Fruit fly (Drosophila melanogaster): ENCODE measurements around the gene Rhau.

Gene Rhau

dm6 chr2L:20734066-20734686 is 23.6 kb downstream of the Rhau start, which contains the start of gene TM9SF2 (continued):
- TF ChIP-seq psq (GFP tag; optimal IDR thresholded peaks at IDR 0.05) (no peak), Ets97D (GFP tag; optimal IDR thresholded peaks at IDR 0.05) (peak; percentile 17), MESR4 (GFP tag; optimal IDR thresholded peaks at IDR 0.05) (peak; percentile 66), CG4424 (GFP tag; optimal IDR thresholded peaks at IDR 0.05) (peak; percentile 7), Mes4 (GFP tag; optimal IDR thresholded peaks at IDR 0.05) (no peak), fru (optimal IDR thresholded peaks at IDR 0.05) (no peak), crol (GFP tag; IDR thresholded peaks at IDR 0.05) (no peak), eyg (GFP tag; optimal IDR thresholded peaks at IDR 0.05) (no peak), CG2116 (GFP tag; optimal IDR thresholded peaks at IDR 0.05) (no peak), CTCF (GFP tag; optimal IDR thresholded peaks at IDR 0.05) (no peak), gsb-n (tag; optimal IDR thresholded peaks at IDR 0.05) (no peak), zen (tag; optimal IDR thresholded peaks at IDR 0.05) (no peak), mirr (GFP tag; optimal IDR thresholded peaks at IDR 0.05) (no peak), CG11247 (GFP tag; IDR thresholded peaks at IDR 0.05) (0 out of 2 replicates have a peak, but pooled peaks have one; percentile 13), klu (GFP tag; IDR thresholded peaks at IDR 0.05) (no peak), Usf (GFP tag; optimal IDR thresholded peaks at IDR 0.05) (no peak), gem (tag; optimal IDR thresholded peaks at IDR 0.05) (no peak), dpn (GFP tag; optimal IDR thresholded peaks at IDR 0.05) (peak in 1 of 2 experiments; percentile 11), twi (tag; optimal IDR thresholded peaks at IDR 0.05) (no peak), Dbx (GFP tag; IDR thresholded peaks at IDR 0.05) (peak; percentile 33; the same call in 1 of the 3 replicates), CG6689 (GFP tag; IDR thresholded peaks at IDR 0.05) (no peak), CG6254 (GFP tag; optimal IDR thresholded peaks at IDR 0.05) (no peak), chinmo (GFP tag; IDR thresholded peaks at IDR 0.05; ENCODE audit: partially characterized antibody) (no peak), E2f1 (GFP tag; IDR thresholded peaks at IDR 0.05) (no peak), bbx (GFP tag; IDR thresholded peaks at IDR 0.05; ENCODE audit: partially characterized antibody) (no peak), Hr51 (GFP tag; optimal IDR thresholded peaks at IDR 0.05) (no peak), Dref (GFP tag; IDR thresholded peaks at IDR 0.05) (peak; percentile 46), Bdp1 (GFP tag; optimal IDR thresholded peaks at IDR 0.05) (no peak), CG13624 (GFP tag; optimal IDR thresholded peaks at IDR 0.05) (no peak), gfzf (GFP tag; optimal IDR thresholded peaks at IDR 0.05) (peak; percentile 41), bcd (GFP tag; optimal IDR thresholded peaks at IDR 0.05) (no peak), CG7963 (GFP tag; IDR thresholded peaks at IDR 0.05; ENCODE audit: partially characterized antibody) (no peak), Fer3 (tag; optimal IDR thresholded peaks at IDR 0.05) (no peak), CG5245 (GFP tag; optimal IDR thresholded peaks at IDR 0.05) (no peak), CG12391 (tag; optimal IDR thresholded peaks at IDR 0.05) (peak; percentile 34), corto (GFP tag; optimal IDR thresholded peaks at IDR 0.05) (no peak), CG2889 (GFP tag; IDR thresholded peaks at IDR 0.05) (no peak), tup (GFP tag; optimal IDR thresholded peaks at IDR 0.05) (no peak), CG13775 (GFP tag; optimal IDR thresholded peaks at IDR 0.05) (peak; percentile 39), Aef1 (GFP tag; IDR thresholded peaks at IDR 0.05) (peak; percentile 39; the same call in 1 of the 3 replicates), CG32772 (GFP tag; IDR thresholded peaks at IDR 0.05) (no peak), CG18262 (tag; optimal IDR thresholded peaks at IDR 0.05) (peak; percentile 3), gcm2 (GFP tag; optimal IDR thresholded peaks at IDR 0.05) (no peak), pros (GFP tag; optimal IDR thresholded peaks at IDR 0.05) (no peak), br (optimal IDR thresholded peaks at IDR 0.05) (no peak), dan (GFP tag; IDR thresholded peaks at IDR 0.05) (no peak), CG42726 (GFP tag; IDR thresholded peaks at IDR 0.05; ENCODE audit: partially characterized antibody) (no peak), chif (GFP tag; optimal IDR thresholded peaks at IDR 0.05) (peak in 1 of 2 experiments; percentile 2), Neu2 (GFP tag; optimal IDR thresholded peaks at IDR 0.05; ENCODE audit: borderline replicate concordance) (no peak), BtbVII (GFP tag; optimal IDR thresholded peaks at IDR 0.05) (peak; percentile 37), odd (GFP tag; optimal IDR thresholded peaks at IDR 0.05) (no peak)

Measured in whole organism, embryonic.